Worm (Caenorhabditis elegans): Measurements from ENCODE around the gene fbxc-32.
"Not testable (repeated sequence)": the region's sequence is repeated elsewhere in the genome, so short reads cannot be mapped to it uniquely, and the experiment has no call there.

- TF ChIP-seq ztf-11 (tag; optimal IDR thresholded peaks at IDR 0.05); skn-1 (tag; optimal IDR thresholded peaks at IDR 0.05); egl-27 (tag; optimal IDR thresholded peaks at IDR 0.05); daf-8 (GFP tag; IDR thresholded peaks at IDR 0.05); rbr-2 (tag; optimal IDR thresholded peaks at IDR 0.05); unc-62 (GFP tag; optimal IDR thresholded peaks at IDR 0.05 in 1 of 2); unc-62 (tag; optimal IDR thresholded peaks at IDR 0.05); nhr-111 (GFP tag; optimal IDR thresholded peaks at IDR 0.05); aly-2 (tag; optimal IDR thresholded peaks at IDR 0.05); aha-1 (tag); nhr-11 (tag; optimal IDR thresholded peaks at IDR 0.05); saeg-2 (GFP tag; IDR thresholded peaks at IDR 0.05); sdz-12 (GFP tag; optimal IDR thresholded peaks at IDR 0.05); Y105C5A.15 (GFP tag; IDR thresholded peaks at IDR 0.05): not testable (repeated sequence)
These were observed 48.1 kb upstream of the fbxc-32 start, which contains the start of gene F45D11.11 for ce11 chrII:996112-996511.

Measured in whole organism, L4 larva.